Worm (Caenorhabditis elegans): ENCODE results near the gene C37C3.10.

DNA sequence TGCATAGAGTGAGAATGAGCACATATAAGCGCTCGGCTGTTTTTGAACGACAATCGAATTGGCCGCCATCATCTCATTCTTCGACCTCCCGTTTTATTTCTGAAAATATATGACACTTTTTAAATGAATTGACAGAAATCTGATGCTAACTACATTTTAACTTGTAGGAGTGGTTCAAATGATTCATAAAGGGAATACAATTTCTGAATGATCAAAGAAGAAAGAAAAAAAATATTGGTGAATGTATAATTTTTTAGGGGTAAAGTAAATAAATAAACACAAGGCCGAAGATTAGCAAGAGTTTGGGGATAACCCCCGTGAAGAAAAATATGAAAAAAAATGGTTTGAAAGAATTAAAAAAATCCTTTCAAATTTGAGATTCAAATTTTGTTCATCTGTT lies 1.8 kb upstream of the C37C3.10 start, which contains the start of gene C37C3.11:
- TF ChIP-seq hlh-30 (tag; optimal IDR thresholded peaks at IDR 0.05; ENCODE audit: insufficient read depth), result no peak
- no peak for TF ChIP-seq ceh-2 (tag; optimal IDR thresholded peaks at IDR 0.05)
